Worm (Caenorhabditis elegans) whole organism, L2 larva: ENCODE results near the gene fbxa-128.

Source experiments
- C34F6.9 ChIP-seq: fragments of 150-350 bp; optimal IDR thresholded peaks from 2 replicates; lab custom pipeline; 2014; ENCODE audit warnings: missing biosample characterization, missing genetic modification characterization
- F13H6.1 ChIP-seq: sonication (generic microtip); optimal IDR thresholded peaks from 2 replicates; lab custom pipeline; 2016; ENCODE audit warnings: missing genetic modification characterization, missing compliant biosample characterization
- R02D3.7 ChIP-seq: fragments of 150-350 bp; optimal IDR thresholded peaks from 2 replicates; lab custom pipeline; 2014; ENCODE audit warnings: missing biosample characterization, missing genetic modification characterization
- Y55F3AM.14 ChIP-seq: fragments of 200-800 bp; sonication (Bioruptor generic); optimal IDR thresholded peaks from 2 replicates; lab custom pipeline; 2018; ENCODE audit warnings: mild to moderate bottlenecking, missing genetic modification characterization, missing compliant biosample characterization
- ZK546.5 ChIP-seq: sonication (generic microtip); optimal IDR thresholded peaks from 2 replicates; lab custom pipeline; 2017; ENCODE audit warnings: missing biosample characterization, missing genetic modification characterization
- aly-2 ChIP-seq: fragments of 150-350 bp; optimal IDR thresholded peaks from 2 replicates; lab custom pipeline; 2014; ENCODE audit warnings: missing biosample characterization, missing genetic modification characterization
- ama-1 ChIP-seq: fragments of 150-350 bp; optimal IDR thresholded peaks from 2 replicates; lab custom pipeline; 2018; ENCODE audit warnings: inconsistent platforms
- blmp-1 ChIP-seq: sonication (generic microtip); optimal IDR thresholded peaks from 2 replicates; lab custom pipeline; 2017; ENCODE audit warnings: missing genetic modification characterization, mild to moderate bottlenecking, missing compliant biosample characterization, antibody characterized with exemption, moderate library complexity; ENCODE audit not compliant: insufficient read depth
- ceh-16 ChIP-seq: fragments of 150-350 bp; optimal IDR thresholded peaks from 2 replicates; lab custom pipeline; 2014; ENCODE audit warnings: missing biosample characterization, missing genetic modification characterization
- crh-2 ChIP-seq: sonication (generic microtip); optimal IDR thresholded peaks from 2 replicates; lab custom pipeline; 2017; ENCODE audit warnings: missing biosample characterization, missing genetic modification characterization
- dmd-4 ChIP-seq: sonication (generic microtip); optimal IDR thresholded peaks from 2 replicates; lab custom pipeline; 2017; ENCODE audit warnings: missing biosample characterization, missing genetic modification characterization
- egl-27 ChIP-seq: sonication (generic microtip); optimal IDR thresholded peaks from 3 replicates; lab custom pipeline; 2017; ENCODE audit warnings: missing biosample characterization, missing genetic modification reagents, missing genetic modification characterization
- elt-1 ChIP-seq: fragments of 150-350 bp; optimal IDR thresholded peaks from 2 replicates; lab custom pipeline; 2014; ENCODE audit warnings: missing biosample characterization, missing genetic modification characterization
- fos-1 ChIP-seq: fragments of 150-350 bp; optimal IDR thresholded peaks from 2 replicates; lab custom pipeline; 2014; ENCODE audit warnings: missing biosample characterization, missing genetic modification characterization
- gmeb-1 ChIP-seq: fragments of 150-350 bp; optimal IDR thresholded peaks from 2 replicates; lab custom pipeline; 2014; ENCODE audit warnings: missing biosample characterization, missing genetic modification characterization
- lin-11 ChIP-seq: fragments of 150-350 bp; sonication (generic microtip); optimal IDR thresholded peaks from 2 replicates; lab custom pipeline; 2014; ENCODE audit warnings: missing biosample characterization, missing genetic modification characterization, inconsistent platforms, mixed read lengths
- lin-13 ChIP-seq: fragments of 150-350 bp; optimal IDR thresholded peaks from 2 replicates; lab custom pipeline; 2014; ENCODE audit warnings: missing biosample characterization, missing genetic modification reagents, missing genetic modification characterization
- lsy-2 ChIP-seq, 2 experiments: fragments of 150-350 bp in 1 of 2; sonication (generic microtip) in 1 of 2; optimal IDR thresholded peaks; 2 replicates each; lab custom pipeline; 2014 to 2017; ENCODE audit warnings: missing biosample characterization in 2 of 2, missing genetic modification characterization in 2 of 2
- mbf-1 ChIP-seq: sonication (generic microtip); optimal IDR thresholded peaks from 2 replicates; lab custom pipeline; 2017; ENCODE audit warnings: missing biosample characterization, missing genetic modification characterization
- nhr-11 ChIP-seq: fragments of 150-350 bp; optimal IDR thresholded peaks from 2 replicates; lab custom pipeline; 2014; ENCODE audit warnings: missing biosample characterization, missing genetic modification characterization
- nhr-129 ChIP-seq: fragments of 150-350 bp; optimal IDR thresholded peaks from 2 replicates; lab custom pipeline; 2014; ENCODE audit warnings: missing biosample characterization, missing genetic modification characterization
- nhr-21 ChIP-seq: fragments of 150-350 bp; optimal IDR thresholded peaks from 2 replicates; lab custom pipeline; 2014; ENCODE audit warnings: missing biosample characterization, missing genetic modification characterization
- nhr-25 ChIP-seq: fragments of 150-350 bp; sonication (generic microtip); optimal IDR thresholded peaks from 3 replicates; lab custom pipeline; 2014; ENCODE audit warnings: missing biosample characterization, missing genetic modification characterization
- nhr-77 ChIP-seq: fragments of 150-350 bp; optimal IDR thresholded peaks from 2 replicates; lab custom pipeline; 2014; ENCODE audit warnings: missing biosample characterization, missing genetic modification characterization
- peb-1 ChIP-seq: fragments of 150-350 bp; optimal IDR thresholded peaks from 2 replicates; lab custom pipeline; 2014; ENCODE audit warnings: missing biosample characterization, missing genetic modification characterization
- sem-4 ChIP-seq: fragments of 150-350 bp; optimal IDR thresholded peaks from 2 replicates; lab custom pipeline; 2014; ENCODE audit warnings: missing biosample characterization, missing genetic modification reagents, missing genetic modification characterization
- skn-1 ChIP-seq: sonication (generic microtip); optimal IDR thresholded peaks from 2 replicates; lab custom pipeline; 2017; ENCODE audit warnings: missing biosample characterization, missing genetic modification characterization
- sma-3 ChIP-seq: sonication (generic microtip); optimal IDR thresholded peaks from 2 replicates; lab custom pipeline; 2016; ENCODE audit warnings: missing genetic modification reagents, missing genetic modification characterization, missing compliant biosample characterization
- sma-9 ChIP-seq, 2 experiments: fragments of 150-350 bp in 1 of 2; sonication (generic microtip) in 1 of 2; optimal IDR thresholded peaks; 2 replicates each; lab custom pipeline; 2014 to 2016; ENCODE audit warnings: missing genetic modification characterization in 2 of 2, mild to moderate bottlenecking in 1 of 2, missing biosample characterization in 1 of 2, missing compliant biosample characterization in 1 of 2, missing genetic modification reagents in 1 of 2, moderate library complexity in 1 of 2
- snpc-4 ChIP-seq: fragments of 150-350 bp; optimal IDR thresholded peaks from 2 replicates; lab custom pipeline; 2014; ENCODE audit warnings: missing biosample characterization, missing genetic modification characterization
- unc-39 ChIP-seq: fragments of 150-350 bp; optimal IDR thresholded peaks from 2 replicates; lab custom pipeline; 2014; ENCODE audit warnings: missing biosample characterization, missing genetic modification characterization
- unc-55 ChIP-seq: fragments of 150-350 bp; sonication (generic microtip); optimal IDR thresholded peaks from 3 replicates; lab custom pipeline; 2014; ENCODE audit warnings: missing biosample characterization, missing genetic modification reagents, missing genetic modification characterization
- unc-62 ChIP-seq: fragments of 150-350 bp; optimal IDR thresholded peaks from 2 replicates; lab custom pipeline; 2014; ENCODE audit warnings: missing biosample characterization, missing genetic modification reagents, missing genetic modification characterization
- zag-1 ChIP-seq: fragments of 150-350 bp; optimal IDR thresholded peaks from 2 replicates; lab custom pipeline; 2014; ENCODE audit warnings: missing biosample characterization, missing genetic modification characterization
- ztf-11 ChIP-seq: sonication (generic microtip); optimal IDR thresholded peaks from 2 replicates; lab custom pipeline; 2017; ENCODE audit warnings: missing biosample characterization, missing genetic modification characterization

fbxa-128 gene

ce11 chrIII:11090112-11090648, 48.7 kb downstream of the fbxa-128 start:
- peak; percentile 2 for TF ChIP-seq unc-55 (GFP tag; lab: Kevin White, UChicago)
- TF ChIP-seq lin-13 (GFP tag; lab: Kevin White, UChicago) = peak; percentile 63
- TF ChIP-seq crh-2 (tag; lab: Kevin White, UChicago) = peak; percentile 62
- TF ChIP-seq gmeb-1 (tag; lab: Kevin White, UChicago) = peak; percentile 16
- peak; percentile 2 to 45 for TF ChIP-seq lsy-2 (tag; optimal IDR thresholded peaks at IDR 0.05; lab: Kevin White, UChicago)
- TF ChIP-seq snpc-4 = peak; percentile 97
- no peak for TF ChIP-seq skn-1 (tag; lab: Kevin White, UChicago)
- TF ChIP-seq mbf-1 = no peak
- TF ChIP-seq elt-1 (tag; lab: Kevin White, UChicago) = no peak
- TF ChIP-seq nhr-21 (tag; lab: Kevin White, UChicago) = peak; percentile 77
- TF ChIP-seq ama-1 (lab: Kevin White, UChicago) = peak; percentile 98
- peak; percentile 5 for TF ChIP-seq sma-9 (GFP tag; optimal IDR thresholded peaks at IDR 0.05; lab: Kevin White, UChicago)
- TF ChIP-seq sma-9 (tag; optimal IDR thresholded peaks at IDR 0.05; lab: Kevin White, UChicago) = no peak
- peak; percentile 51 for TF ChIP-seq ceh-16 (tag; lab: Kevin White, UChicago)
- peak; percentile 24 for TF ChIP-seq egl-27
- no peak for TF ChIP-seq ZK546.5 (tag; lab: Kevin White, UChicago)
- peak; percentile 10 for TF ChIP-seq fos-1 (tag; lab: Kevin White, UChicago)
- peak; percentile 65 for TF ChIP-seq sma-3
- TF ChIP-seq nhr-77 (tag; lab: Kevin White, UChicago) = no peak
- peak; percentile 9 for TF ChIP-seq nhr-25 (tag; lab: Kevin White, UChicago)

- TF ChIP-seq unc-39 = no peak
Measured at ce11 chrIII:11088187-11088586, 50.7 kb downstream of the fbxa-128 start, which contains the start of gene W09D6.5. W09D6.5 (plus strand) TSS chrIII:11088487.

- no peak for TF ChIP-seq unc-55 (GFP tag; lab: Kevin White, UChicago)
- no peak for TF ChIP-seq unc-39
- TF ChIP-seq aly-2 (tag; lab: Kevin White, UChicago) = no peak
- no peak for TF ChIP-seq nhr-129 (tag; lab: Kevin White, UChicago)
- no peak for TF ChIP-seq ztf-11
- TF ChIP-seq peb-1 = no peak
- peak; percentile 2 for TF ChIP-seq F13H6.1 (tag; lab: Kevin White, UChicago)
- TF ChIP-seq dmd-4 (tag; lab: Kevin White, UChicago) = no peak
- no peak for TF ChIP-seq lsy-2 (tag; optimal IDR thresholded peaks at IDR 0.05; lab: Kevin White, UChicago)
- TF ChIP-seq blmp-1 = peak; percentile 27
- TF ChIP-seq sem-4 (tag; lab: Kevin White, UChicago) = no peak
- no peak for TF ChIP-seq zag-1 (tag; lab: Kevin White, UChicago)
- no peak for TF ChIP-seq ZK546.5 (tag; lab: Kevin White, UChicago)
- no peak for TF ChIP-seq C34F6.9 (tag; lab: Kevin White, UChicago)
- TF ChIP-seq fos-1 (tag; lab: Kevin White, UChicago) = peak; percentile 82
- TF ChIP-seq R02D3.7 (tag; lab: Kevin White, UChicago) = no peak
- TF ChIP-seq crh-2 (tag; lab: Kevin White, UChicago) = peak; percentile 94
- no peak for TF ChIP-seq unc-62 (GFP tag; lab: Kevin White, UChicago)
- TF ChIP-seq nhr-11 (tag; lab: Kevin White, UChicago) = no peak
- no peak for TF ChIP-seq lin-11 (tag; lab: Kevin White, UChicago)
- TF ChIP-seq nhr-77 (tag; lab: Kevin White, UChicago) = no peak
- TF ChIP-seq lin-13 (GFP tag; lab: Kevin White, UChicago) = no peak
- TF ChIP-seq gmeb-1 (tag; lab: Kevin White, UChicago) = no peak
- TF ChIP-seq Y55F3AM.14 (GFP tag; lab: Kevin White, UChicago) = no peak
- TF ChIP-seq, all 48 proteins: peak for 4
Measured at ce11 chrIII:11087442-11087841, 51.5 kb downstream of the fbxa-128 start.
